Fruit fly (Drosophila melanogaster): ENCODE results near the gene fiz.

Gene fiz

dm6 chrX:14896310-14896709 lies 13.2 kb downstream of the fiz start:
- TF ChIP-seq tj (GFP tag; optimal IDR thresholded peaks at IDR 0.05) = no peak
- TF ChIP-seq CG33017 (tag; optimal IDR thresholded peaks at IDR 0.05) = no peak
- TF ChIP-seq Crg-1 (GFP tag; optimal IDR thresholded peaks at IDR 0.05) = no peak
- no peak for TF ChIP-seq CG1620 (GFP tag; optimal IDR thresholded peaks at IDR 0.05)
- no peak for TF ChIP-seq cic (GFP tag; optimal IDR thresholded peaks at IDR 0.05)
- TF ChIP-seq kay (GFP tag; ENCODE audit: borderline replicate concordance) = no peak
- no peak for TF ChIP-seq bab1 (GFP tag; optimal IDR thresholded peaks at IDR 0.05)
- TF ChIP-seq Hr96 (GFP tag; optimal IDR thresholded peaks at IDR 0.05) = no peak
- TF ChIP-seq pad (GFP tag; optimal IDR thresholded peaks at IDR 0.05) = no peak
- TF ChIP-seq Clk (GFP tag; optimal IDR thresholded peaks at IDR 0.05) = no peak

dm6 chrX:14893872-14894271 lies 15.6 kb downstream of the fiz start:
- TF ChIP-seq Hr96 (GFP tag; optimal IDR thresholded peaks at IDR 0.05) (no peak), tj (GFP tag; optimal IDR thresholded peaks at IDR 0.05) (no peak), CG11617 (GFP tag; optimal IDR thresholded peaks at IDR 0.05) (no peak), CG1620 (GFP tag; optimal IDR thresholded peaks at IDR 0.05) (no peak), CG14711 (tag; optimal IDR thresholded peaks at IDR 0.05) (no peak), CG5204 (GFP tag; optimal IDR thresholded peaks at IDR 0.05) (no peak), CG7045 (GFP tag; optimal IDR thresholded peaks at IDR 0.05) (no peak), Mnt (GFP tag; optimal IDR thresholded peaks at IDR 0.05) (no peak), kay (GFP tag; ENCODE audit: borderline replicate concordance) (no peak), toe (GFP tag; optimal IDR thresholded peaks at IDR 0.05) (no peak), pad (GFP tag; optimal IDR thresholded peaks at IDR 0.05) (no peak), bab1 (GFP tag; optimal IDR thresholded peaks at IDR 0.05) (no peak)

dm6 chrX:14892303-14892702 lies 17.2 kb downstream of the fiz start:
- TF ChIP-seq cnc (optimal IDR thresholded peaks at IDR 0.05) (no peak), Crg-1 (GFP tag; optimal IDR thresholded peaks at IDR 0.05) (no peak), Mnt (GFP tag; optimal IDR thresholded peaks at IDR 0.05) (no peak), cic (GFP tag; optimal IDR thresholded peaks at IDR 0.05) (no peak), CG11617 (GFP tag; optimal IDR thresholded peaks at IDR 0.05) (no peak), tj (GFP tag; optimal IDR thresholded peaks at IDR 0.05) (no peak), CG33017 (tag; optimal IDR thresholded peaks at IDR 0.05) (no peak), CG14711 (tag; optimal IDR thresholded peaks at IDR 0.05) (no peak), CG12768 (GFP tag; optimal IDR thresholded peaks at IDR 0.05) (no peak), ovo (GFP tag; optimal IDR thresholded peaks at IDR 0.05) (no peak), kay (GFP tag; ENCODE audit: borderline replicate concordance) (no peak), CG7045 (GFP tag; optimal IDR thresholded peaks at IDR 0.05) (no peak), Clk (GFP tag; optimal IDR thresholded peaks at IDR 0.05) (no peak), CG7101 (tag; optimal IDR thresholded peaks at IDR 0.05) (no peak), bab1 (GFP tag; optimal IDR thresholded peaks at IDR 0.05) (no peak), toe (GFP tag; optimal IDR thresholded peaks at IDR 0.05) (no peak), CG5204 (GFP tag; optimal IDR thresholded peaks at IDR 0.05) (no peak), Hr96 (GFP tag; optimal IDR thresholded peaks at IDR 0.05) (no peak)

dm6 chrX:14885554-14885953 lies 24.0 kb downstream of the fiz start:
- no peak for TF ChIP-seq CG7045 (GFP tag; optimal IDR thresholded peaks at IDR 0.05)
- peak; percentile 8 for TF ChIP-seq kay (GFP tag; ENCODE audit: borderline replicate concordance)

- TF ChIP-seq CG5204 (GFP tag; optimal IDR thresholded peaks at IDR 0.05) (no peak), Mnt (GFP tag; optimal IDR thresholded peaks at IDR 0.05) (no peak), cic (GFP tag; optimal IDR thresholded peaks at IDR 0.05) (no peak), kay (GFP tag; ENCODE audit: borderline replicate concordance) (no peak), CG33017 (tag; optimal IDR thresholded peaks at IDR 0.05) (no peak), Hr96 (GFP tag; optimal IDR thresholded peaks at IDR 0.05) (no peak), cnc (optimal IDR thresholded peaks at IDR 0.05) (no peak), CG14711 (tag; optimal IDR thresholded peaks at IDR 0.05) (no peak), CG7101 (tag; optimal IDR thresholded peaks at IDR 0.05) (no peak), Crg-1 (GFP tag; optimal IDR thresholded peaks at IDR 0.05) (no peak), Clk (GFP tag; optimal IDR thresholded peaks at IDR 0.05) (no peak), bab1 (GFP tag; optimal IDR thresholded peaks at IDR 0.05) (no peak), pad (GFP tag; optimal IDR thresholded peaks at IDR 0.05) (no peak), ovo (GFP tag; optimal IDR thresholded peaks at IDR 0.05) (no peak), CG1620 (GFP tag; optimal IDR thresholded peaks at IDR 0.05) (no peak), tj (GFP tag; optimal IDR thresholded peaks at IDR 0.05) (no peak), CG12768 (GFP tag; optimal IDR thresholded peaks at IDR 0.05) (no peak)
Observed at dm6 chrX:14883993-14884392, 25.5 kb downstream of the fiz start.

dm6 chrX:14882536-14883118 lies 26.9 kb downstream of the fiz start, which contains the start of the genes CG45064 and CG45065:
CG45064 (minus strand) TSS chrX:14882586.
CG45065 (minus strand) TSS chrX:14882586.
- TF ChIP-seq bab1 (GFP tag; optimal IDR thresholded peaks at IDR 0.05) (peak; percentile 54), CG7101 (tag; optimal IDR thresholded peaks at IDR 0.05) (peak; percentile 3), CG5204 (GFP tag; optimal IDR thresholded peaks at IDR 0.05) (no peak)

- TF ChIP-seq cnc (optimal IDR thresholded peaks at IDR 0.05) = no peak
Observed at dm6 chrX:14878917-14879316, 30.6 kb downstream of the fiz start.

Measured in whole organism, adult.